Worm (Caenorhabditis elegans) whole organism, young adult: ENCODE data around the gene F11C7.2.

Experiments
- C06A6.2 ChIP-seq: fragments of 200-800 bp; sonication (Bioruptor generic); conservative IDR thresholded peaks from 2 replicates; pipeline ENCODE4 v1.3.6; 2022; ENCODE audit warnings: missing genetic modification characterization, missing compliant biosample characterization
- F52B5.7 ChIP-seq: sonication (generic microtip); optimal IDR thresholded peaks from 2 replicates; lab custom pipeline; 2016; ENCODE audit warnings: mild to moderate bottlenecking, missing genetic modification characterization, missing compliant biosample characterization
- K11D2.4 ChIP-seq: fragments of 200-800 bp; sonication (Bioruptor generic); IDR thresholded peaks from 2 replicates; pipeline ENCODE4 v1.3.6; 2022; ENCODE audit warnings: missing genetic modification reagents, missing genetic modification characterization, missing compliant biosample characterization
- ama-1 ChIP-seq, 3 experiments: fragments of 150-350 bp in 1 of 3; sonication (generic microtip) in 2 of 3; optimal IDR thresholded peaks; 2 replicates each; lab custom pipeline; 2014 to 2018; ENCODE audit warnings: missing biosample characterization in 2 of 3, missing genetic modification characterization in 2 of 3, missing genetic modification reagents in 2 of 3
- atf-7 ChIP-seq: sonication (generic microtip); optimal IDR thresholded peaks from 2 replicates; lab custom pipeline; 2017; ENCODE audit warnings: mild to moderate bottlenecking, missing genetic modification characterization, missing compliant biosample characterization
- attf-3 ChIP-seq: fragments of 200-800 bp; sonication (Bioruptor generic); conservative IDR thresholded peaks from 2 replicates; pipeline ENCODE4 v1.3.6; 2022; ENCODE audit warnings: missing genetic modification reagents, missing genetic modification characterization, missing compliant biosample characterization
- attf-6 ChIP-seq: fragments of 200-800 bp; sonication (Bioruptor generic); IDR thresholded peaks from 2 replicates; pipeline ENCODE4 v1.3.6; 2022; ENCODE audit warnings: missing genetic modification reagents, missing genetic modification characterization, missing compliant biosample characterization
- ccch-3 ChIP-seq: fragments of 200-800 bp; sonication (Bioruptor generic); optimal IDR thresholded peaks from 2 replicates; lab custom pipeline; 2018; ENCODE audit warnings: mild to moderate bottlenecking, missing genetic modification characterization, missing compliant biosample characterization
- dpff-1 ChIP-seq: sonication (generic microtip); optimal IDR thresholded peaks from 2 replicates; lab custom pipeline; 2017; ENCODE audit warnings: mild to moderate bottlenecking, missing genetic modification characterization, missing compliant biosample characterization
- ekl-4 ChIP-seq: fragments of 200-800 bp; sonication (Bioruptor generic); IDR thresholded peaks from 2 replicates; pipeline ENCODE4 v1.3.6; 2022; ENCODE audit warnings: missing genetic modification reagents, missing genetic modification characterization, missing compliant biosample characterization
- hmg-1.2 ChIP-seq: fragments of 200-800 bp; sonication (Bioruptor generic); IDR thresholded peaks from 2 replicates; pipeline ENCODE4 v1.3.6; 2022; ENCODE audit warnings: missing genetic modification reagents, missing genetic modification characterization, missing compliant biosample characterization
- madf-3 ChIP-seq: fragments of 200-800 bp; sonication (Bioruptor generic); IDR thresholded peaks from 2 replicates; pipeline ENCODE4 v1.3.6; 2022; ENCODE audit warnings: missing genetic modification reagents, missing genetic modification characterization, missing compliant biosample characterization
- mel-28 ChIP-seq: sonication (generic microtip); optimal IDR thresholded peaks from 2 replicates; lab custom pipeline; 2016; ENCODE audit warnings: borderline replicate concordance, mild to moderate bottlenecking, missing genetic modification characterization, missing compliant biosample characterization
- snpc-4 ChIP-seq, 5 experiments: fragments of 150-350 bp in 1 of 5; sonication (generic microtip) in 4 of 5; optimal IDR thresholded peaks; 2 replicates each; lab custom pipeline; 2014 to 2018; ENCODE audit warnings: missing genetic modification characterization in 5 of 5, missing biosample characterization in 3 of 5, antibody characterized with exemption in 2 of 5, mild to moderate bottlenecking in 2 of 5, missing compliant biosample characterization in 2 of 5, missing genotype in 2 of 5, moderate library complexity in 2 of 5, missing genetic modification reagents in 1 of 5

ce11 chrX:17413868-17414267 lies 17.3 kb downstream of the F11C7.2 start, which contains the start of gene crb-1:
- TF ChIP-seq attf-6 (GFP tag; lab: Robert Waterston, UW) (no peak), madf-3 (GFP tag; lab: Robert Waterston, UW) (no peak), snpc-4 (GFP tag; optimal IDR thresholded peaks at IDR 0.05; lab: Kevin White, UChicago) (no peak), snpc-4 (tag; optimal IDR thresholded peaks at IDR 0.05; lab: Kevin White, UChicago) (no peak), ama-1 (optimal IDR thresholded peaks at IDR 0.05; lab: Kevin White, UChicago) (no peak), ama-1 (GFP tag; optimal IDR thresholded peaks at IDR 0.05; lab: Kevin White, UChicago) (no peak), ekl-4 (GFP tag; lab: Robert Waterston, UW) (no peak), hmg-1.2 (no peak), C06A6.2 (GFP tag; lab: Robert Waterston, UW) (no peak), atf-7 (tag; lab: Kevin White, UChicago) (no peak), F52B5.7 (tag; lab: Kevin White, UChicago) (no peak), K11D2.4 (no peak), attf-3 (GFP tag; lab: Robert Waterston, UW) (no peak), dpff-1 (tag; lab: Kevin White, UChicago) (no peak), mel-28 (tag; lab: Kevin White, UChicago) (no peak), ccch-3 (GFP tag; lab: Kevin White, UChicago) (no peak)
